Worm (Caenorhabditis elegans) whole organism, mixed stage, embryonic: ENCODE results near the gene nhr-223.

Experiments
- M03D4.4 ChIP-seq: sonication (generic microtip); optimal IDR thresholded peaks from 2 replicates; lab custom pipeline; 2017; ENCODE audit warnings: mild to moderate bottlenecking, missing genetic modification characterization, missing compliant biosample characterization
- bed-3 ChIP-seq: fragments of 200-800 bp; sonication (Bioruptor generic); optimal IDR thresholded peaks from 3 replicates; lab custom pipeline; 2018; ENCODE audit warnings: mild to moderate bottlenecking, missing genetic modification characterization, moderate library complexity, missing compliant biosample characterization
- ceh-39 ChIP-seq: fragments of 150-350 bp; optimal IDR thresholded peaks from 2 replicates; lab custom pipeline; 2014; ENCODE audit warnings: missing biosample characterization, missing genetic modification characterization
- ceh-43 ChIP-seq: fragments of 200-800 bp; sonication (Bioruptor generic); optimal IDR thresholded peaks from 2 replicates; lab custom pipeline; 2018; ENCODE audit warnings: mild to moderate bottlenecking, missing genetic modification characterization, moderate library complexity, missing compliant biosample characterization
- ceh-83 ChIP-seq: fragments of 200-800 bp; sonication (Bioruptor generic); optimal IDR thresholded peaks from 2 replicates; lab custom pipeline; 2018; ENCODE audit warnings: mild to moderate bottlenecking, missing genetic modification characterization, missing compliant biosample characterization
- cnd-1 ChIP-seq: fragments of 200-800 bp; sonication (Bioruptor generic); optimal IDR thresholded peaks from 2 replicates; lab custom pipeline; 2018; ENCODE audit warnings: mild to moderate bottlenecking, missing genetic modification characterization, missing compliant biosample characterization
- drap-1 ChIP-seq: fragments of 200-800 bp; sonication (Bioruptor generic); optimal IDR thresholded peaks from 3 replicates; lab custom pipeline; 2018; ENCODE audit warnings: mild to moderate bottlenecking, missing genetic modification characterization, missing compliant biosample characterization
- elt-3 ChIP-seq: fragments of 150-350 bp; optimal IDR thresholded peaks from 2 replicates; lab custom pipeline; 2014; ENCODE audit warnings: missing biosample characterization, missing genetic modification characterization
- flh-1 ChIP-seq: fragments of 200-800 bp; sonication (Bioruptor generic); optimal IDR thresholded peaks from 2 replicates; lab custom pipeline; 2018; ENCODE audit warnings: mild to moderate bottlenecking, missing genetic modification characterization, moderate library complexity, missing compliant biosample characterization
- ham-2 ChIP-seq: fragments of 200-800 bp; sonication (Bioruptor generic); optimal IDR thresholded peaks from 2 replicates; lab custom pipeline; 2018; ENCODE audit warnings: mild to moderate bottlenecking, missing genetic modification characterization, missing compliant biosample characterization
- lin-13 ChIP-seq: fragments of 150-350 bp; optimal IDR thresholded peaks from 2 replicates; lab custom pipeline; 2014; ENCODE audit warnings: missing biosample characterization, missing genetic modification characterization
- lsy-2 ChIP-seq: fragments of 150-350 bp; optimal IDR thresholded peaks from 2 replicates; lab custom pipeline; 2014; ENCODE audit warnings: missing biosample characterization, missing genetic modification characterization
- mab-5 ChIP-seq: fragments of 150-350 bp; optimal IDR thresholded peaks from 2 replicates; lab custom pipeline; 2014; ENCODE audit warnings: missing biosample characterization, missing genetic modification characterization
- mep-1 ChIP-seq: fragments of 150-350 bp; optimal IDR thresholded peaks from 2 replicates; lab custom pipeline; 2017; ENCODE audit warnings: missing biosample characterization, missing genetic modification reagents, missing genetic modification characterization, inconsistent platforms
- mls-2 ChIP-seq: sonication (generic microtip); optimal IDR thresholded peaks from 2 replicates; lab custom pipeline; 2016; ENCODE audit warnings: mild to moderate bottlenecking, missing genetic modification characterization, moderate library complexity, missing compliant biosample characterization
- nhr-12 ChIP-seq: fragments of 150-350 bp; optimal IDR thresholded peaks from 2 replicates; lab custom pipeline; 2014; ENCODE audit warnings: missing biosample characterization, missing genetic modification characterization
- nhr-2 ChIP-seq: fragments of 150-350 bp; optimal IDR thresholded peaks from 2 replicates; lab custom pipeline; 2014; ENCODE audit warnings: missing biosample characterization, missing genetic modification characterization
- nhr-237 ChIP-seq: fragments of 150-350 bp; optimal IDR thresholded peaks from 2 replicates; lab custom pipeline; 2014; ENCODE audit warnings: missing biosample characterization, missing genetic modification characterization
- nhr-28 ChIP-seq: fragments of 150-350 bp; optimal IDR thresholded peaks from 2 replicates; lab custom pipeline; 2014; ENCODE audit warnings: missing biosample characterization, missing genetic modification characterization
- nhr-76 ChIP-seq: sonication (generic microtip); optimal IDR thresholded peaks from 2 replicates; lab custom pipeline; 2017; ENCODE audit warnings: missing biosample characterization, missing genetic modification characterization
- pha-4 ChIP-seq: fragments of 150-350 bp; optimal IDR thresholded peaks from 2 replicates; lab custom pipeline; 2018; ENCODE audit warnings: missing biosample characterization, missing genetic modification reagents, missing genetic modification characterization
- sem-2 ChIP-seq: fragments of 200-800 bp; sonication (Bioruptor generic); optimal IDR thresholded peaks from 2 replicates; lab custom pipeline; 2018; ENCODE audit warnings: mild to moderate bottlenecking, missing genetic modification characterization, missing compliant biosample characterization
- snpc-4 ChIP-seq: fragments of 150-350 bp; optimal IDR thresholded peaks from 2 replicates; lab custom pipeline; 2014; ENCODE audit warnings: missing biosample characterization, missing genetic modification characterization
- tbx-8 ChIP-seq: fragments of 200-800 bp; sonication (Bioruptor generic); optimal IDR thresholded peaks from 2 replicates; lab custom pipeline; 2018; ENCODE audit warnings: mild to moderate bottlenecking, missing genetic modification characterization, moderate library complexity, missing compliant biosample characterization
- unc-120 ChIP-seq: sonication (generic microtip); optimal IDR thresholded peaks from 2 replicates; lab custom pipeline; 2017; ENCODE audit warnings: missing genetic modification characterization, missing compliant biosample characterization; ENCODE audit not compliant: poor library complexity, severe bottlenecking
- unc-39 ChIP-seq: fragments of 150-350 bp; optimal IDR thresholded peaks from 2 replicates; lab custom pipeline; 2014; ENCODE audit warnings: missing biosample characterization, missing genetic modification characterization
- zip-8 ChIP-seq: fragments of 150-350 bp; optimal IDR thresholded peaks from 2 replicates; lab custom pipeline; 2014; ENCODE audit warnings: missing biosample characterization, missing genetic modification characterization
- ztf-11 ChIP-seq: fragments of 150-350 bp; optimal IDR thresholded peaks from 2 replicates; lab custom pipeline; 2014; ENCODE audit warnings: missing biosample characterization, missing genetic modification characterization

The nhr-223 gene

ce11 chrV:15829907-15830306, 33.7 kb downstream of the nhr-223 start, which contains the start of gene srbc-55:
srbc-55 (minus strand) TSS chrV:15830007.
- TF ChIP-seq nhr-12 (tag; lab: Kevin White, UChicago) (no peak), elt-3 (tag; lab: Kevin White, UChicago) (no peak), snpc-4 (tag; lab: Kevin White, UChicago) (no peak), ceh-43 (GFP tag; lab: Kevin White, UChicago) (no peak), M03D4.4 (tag; lab: Kevin White, UChicago) (no peak), lin-13 (tag; lab: Kevin White, UChicago) (no peak), ham-2 (GFP tag; lab: Kevin White, UChicago) (no peak), nhr-2 (tag; lab: Kevin White, UChicago) (no peak), mls-2 (tag; lab: Kevin White, UChicago) (no peak), lsy-2 (tag; lab: Kevin White, UChicago) (no peak), ceh-83 (GFP tag; lab: Kevin White, UChicago) (no peak), nhr-237 (tag; lab: Kevin White, UChicago) (no peak), unc-120 (no peak)

ce11 chrV:15831586-15831985, 35.4 kb downstream of the nhr-223 start, which contains the start of gene srbc-56:
srbc-56 (minus strand) TSS chrV:15831686.
- TF ChIP-seq elt-3 (tag; lab: Kevin White, UChicago) (no peak), flh-1 (GFP tag; lab: Kevin White, UChicago) (no peak), ztf-11 (tag; lab: Kevin White, UChicago) (no peak), tbx-8 (GFP tag; lab: Kevin White, UChicago) (no peak), zip-8 (tag; lab: Kevin White, UChicago) (no peak), unc-39 (tag; lab: Kevin White, UChicago) (no peak), pha-4 (no peak), mab-5 (tag; lab: Kevin White, UChicago) (no peak), mep-1 (tag; lab: Kevin White, UChicago) (no peak), nhr-76 (no peak), sem-2 (GFP tag; lab: Kevin White, UChicago) (no peak), ceh-43 (GFP tag; lab: Kevin White, UChicago) (no peak), ham-2 (GFP tag; lab: Kevin White, UChicago) (no peak), unc-120 (no peak), cnd-1 (no peak)
- TF ChIP-seq, all 35 proteins: peak for 0

DNA sequence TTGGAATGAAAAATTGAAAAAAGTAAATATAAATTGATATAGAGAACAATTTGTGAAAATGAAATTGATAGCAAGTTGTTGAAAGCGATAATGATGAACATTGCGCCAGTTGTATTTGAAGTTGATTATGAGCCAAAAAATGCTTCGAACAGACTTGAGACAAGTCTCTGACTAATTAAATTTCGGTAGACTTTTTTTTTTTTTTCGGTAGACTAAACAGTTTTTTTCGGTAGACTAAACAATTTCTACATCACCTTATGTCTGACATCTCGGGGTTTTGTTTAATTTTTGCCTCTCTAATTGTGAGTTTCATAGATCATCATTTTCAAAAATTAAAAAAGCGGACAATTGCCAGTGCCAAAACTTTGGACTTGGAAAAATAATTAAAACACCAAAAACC, 37.4 kb downstream of the nhr-223 start, which contains the start of gene srbc-54:
TSS of gene srbc-54 (minus strand) at position 101 of the 400 bp plus-strand sequence.
- TF ChIP-seq ztf-11 (tag; lab: Kevin White, UChicago) (no peak), ceh-83 (GFP tag; lab: Kevin White, UChicago) (no peak), nhr-2 (tag; lab: Kevin White, UChicago) (no peak), sem-2 (GFP tag; lab: Kevin White, UChicago) (no peak), nhr-12 (tag; lab: Kevin White, UChicago) (no peak), nhr-28 (no peak), elt-3 (tag; lab: Kevin White, UChicago) (no peak), ceh-39 (tag; lab: Kevin White, UChicago) (no peak), zip-8 (tag; lab: Kevin White, UChicago) (no peak), unc-39 (tag; lab: Kevin White, UChicago) (no peak), bed-3 (GFP tag; lab: Kevin White, UChicago) (no peak), lin-13 (tag; lab: Kevin White, UChicago) (no peak), drap-1 (GFP tag; lab: Kevin White, UChicago) (no peak), unc-120 (no peak), mep-1 (tag; lab: Kevin White, UChicago) (no peak), mls-2 (tag; lab: Kevin White, UChicago) (no peak)

DNA sequence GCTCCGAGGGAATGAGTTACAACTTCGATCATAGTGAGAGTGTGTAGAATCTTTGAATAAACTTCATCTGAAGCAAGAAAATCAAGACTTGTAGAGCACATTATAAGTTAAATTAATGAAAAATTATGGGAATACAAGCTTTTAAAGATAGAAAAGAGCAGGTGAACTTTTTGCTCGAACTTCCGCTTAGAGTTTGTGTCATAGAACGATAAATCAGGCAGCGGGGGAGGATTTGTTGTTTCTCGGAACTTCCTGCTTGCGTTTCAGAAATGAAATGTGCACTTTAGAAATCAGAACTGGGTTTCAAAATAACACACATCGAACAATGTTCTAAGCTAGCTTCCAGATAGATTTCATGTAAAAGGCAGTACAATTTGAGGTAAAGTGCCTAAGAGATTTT, 44.9 kb downstream of the nhr-223 start, which contains the start of gene srh-149:
TSS of gene srh-149 (minus strand) at position 101 of the 400 bp plus-strand sequence.
- no peak for TF ChIP-seq flh-1 (GFP tag; lab: Kevin White, UChicago)
- no peak for TF ChIP-seq ztf-11 (tag; lab: Kevin White, UChicago)
- no peak for TF ChIP-seq nhr-12 (tag; lab: Kevin White, UChicago)
- no peak for TF ChIP-seq pha-4
- TF ChIP-seq snpc-4 (tag; lab: Kevin White, UChicago), result no peak
- no peak for TF ChIP-seq bed-3 (GFP tag; lab: Kevin White, UChicago)
